Fruit fly (Drosophila melanogaster) Kc167 (cell line): ENCODE data around the gene CG14401.

ENCODE experiments used
- Myc ChIP-seq: fragments of >200 bp; optimal IDR thresholded peaks from 2 replicates; lab custom pipeline; 2017; ENCODE audit warnings: missing external identifiers
- Sin3A ChIP-seq: fragments of >200 bp; optimal IDR thresholded peaks from 2 replicates; lab custom pipeline; 2018; ENCODE audit warnings: missing external identifiers
- h ChIP-seq: fragments of >200 bp; optimal IDR thresholded peaks from 3 replicates; lab custom pipeline; 2018; ENCODE audit warnings: missing external identifiers
- insv ChIP-seq: fragments of >200 bp; optimal IDR thresholded peaks from 3 replicates; lab custom pipeline; 2018; ENCODE audit warnings: missing external identifiers
- psq ChIP-seq: fragments of >200 bp; optimal IDR thresholded peaks from 2 replicates; lab custom pipeline; 2017; ENCODE audit warnings: missing external identifiers
- ttk ChIP-seq: sonication (Bioruptor generic); optimal IDR thresholded peaks from 2 replicates; lab custom pipeline; 2017; ENCODE audit warnings: missing external identifiers

Gene CG14401

DNA sequence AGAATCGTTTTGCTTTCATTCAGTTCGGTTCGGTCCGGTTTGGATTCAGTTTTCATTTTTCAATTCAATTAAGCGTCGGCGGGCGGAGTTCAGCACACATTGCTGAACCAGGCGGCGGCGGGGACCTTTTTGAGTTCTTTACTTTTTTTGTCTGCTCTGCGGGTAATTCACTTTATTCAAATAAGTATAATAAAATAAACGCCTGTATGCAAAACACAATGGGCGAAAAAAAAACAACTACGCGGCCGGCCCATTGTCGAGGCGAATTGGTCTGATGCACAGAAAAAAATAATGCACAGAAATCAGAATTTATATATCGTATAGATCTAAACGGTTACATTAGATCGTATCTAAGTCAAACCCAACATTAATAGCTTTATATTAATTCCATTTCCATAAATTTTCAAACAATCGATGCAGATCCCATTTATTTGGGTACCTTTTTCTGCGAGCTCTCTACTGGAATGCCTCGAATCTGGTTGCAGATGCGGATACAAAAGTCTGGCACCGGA is 43.2 kb downstream of the CG14401 start:
- TF ChIP-seq psq (lab: Kevin White, UChicago), result no peak
- TF ChIP-seq h (lab: Kevin White, UChicago), result no peak
- no peak for TF ChIP-seq insv (lab: Kevin White, UChicago)
- no peak for TF ChIP-seq Sin3A (lab: Kevin White, UChicago)
- TF ChIP-seq ttk, result no peak
- no peak for TF ChIP-seq Myc

- TF ChIP-seq h (lab: Kevin White, UChicago) (no peak), Myc (no peak), insv (lab: Kevin White, UChicago) (no peak), Sin3A (lab: Kevin White, UChicago) (no peak), ttk (no peak), psq (lab: Kevin White, UChicago) (no peak)
Observed at dm6 chr2L:20913528-20913927, 43.9 kb downstream of the CG14401 start.

DNA sequence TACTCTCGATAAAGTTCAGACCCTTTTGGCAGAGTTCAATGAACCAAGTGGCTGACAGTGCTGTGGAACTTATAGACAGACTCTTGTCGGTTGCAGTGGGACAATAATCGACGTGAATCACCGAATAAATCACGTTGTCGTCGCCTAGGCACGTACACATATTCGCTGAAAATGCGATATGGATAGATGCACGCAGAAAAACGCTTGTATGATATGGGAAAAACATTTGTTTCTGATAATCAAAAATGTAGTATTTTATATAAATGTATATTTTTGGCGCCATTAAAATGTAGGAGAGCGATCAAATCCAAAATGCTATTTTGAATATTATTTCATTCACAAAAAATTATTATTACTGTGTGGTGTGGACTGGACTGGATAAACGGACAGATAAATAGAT is 45.6 kb downstream of the CG14401 start:
- TF ChIP-seq h (lab: Kevin White, UChicago) (no peak), psq (lab: Kevin White, UChicago) (no peak), Myc (no peak), insv (lab: Kevin White, UChicago) (no peak), Sin3A (lab: Kevin White, UChicago) (no peak), ttk (no peak)

dm6 chr2L:20916672-20917209 is 47.1 kb downstream of the CG14401 start:
- TF ChIP-seq Myc (no peak), psq (lab: Kevin White, UChicago) (no peak), h (lab: Kevin White, UChicago) (no peak), ttk (no peak), Sin3A (lab: Kevin White, UChicago) (no peak), insv (lab: Kevin White, UChicago) (no peak)

DNA sequence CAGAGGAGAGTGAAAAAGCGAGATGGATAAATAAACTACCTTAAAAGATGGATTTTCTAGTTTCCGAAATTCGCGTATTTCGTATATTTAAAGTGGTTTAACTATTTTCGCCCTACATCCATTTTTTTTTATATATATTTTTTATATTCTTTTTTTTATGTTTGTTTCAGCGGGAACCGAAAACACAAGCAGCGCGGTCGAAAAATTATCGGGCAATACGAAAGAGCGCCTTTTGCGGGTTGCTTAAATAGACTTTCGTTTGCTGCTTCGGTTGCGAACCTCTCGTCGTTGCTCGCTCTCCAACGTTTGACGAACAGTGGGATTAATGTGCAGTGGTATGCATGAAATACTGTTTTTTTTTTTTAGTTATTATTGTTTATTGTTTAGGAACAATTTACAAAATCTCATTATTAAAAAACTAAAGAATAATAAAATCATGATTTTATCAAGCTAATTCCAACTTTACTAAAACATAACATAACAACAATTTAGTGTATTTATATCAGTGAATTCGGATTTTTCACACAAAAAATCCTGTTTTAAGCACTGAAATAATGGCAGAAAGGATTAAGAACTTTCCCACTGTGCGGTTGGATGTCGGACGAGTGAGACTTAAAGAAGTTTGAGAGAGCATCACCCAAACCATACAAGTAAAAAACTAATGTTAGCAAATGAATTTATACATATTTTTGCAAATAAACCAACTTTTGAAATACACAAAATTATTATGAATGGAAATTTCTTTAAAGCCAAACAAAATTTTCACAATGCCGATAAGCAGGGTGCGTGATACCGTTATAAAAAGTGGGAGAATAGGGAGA is 47.8 kb downstream of the CG14401 start:
- TF ChIP-seq psq (lab: Kevin White, UChicago), result no peak
- no peak for TF ChIP-seq Myc
- TF ChIP-seq Sin3A (lab: Kevin White, UChicago), result no peak
- no peak for TF ChIP-seq insv (lab: Kevin White, UChicago)
- TF ChIP-seq ttk, result no peak
- no peak for TF ChIP-seq h (lab: Kevin White, UChicago)

dm6 chr2L:20918056-20918674 is 48.5 kb downstream of the CG14401 start:
- TF ChIP-seq psq (lab: Kevin White, UChicago), result no peak
- no peak for TF ChIP-seq insv (lab: Kevin White, UChicago)
- TF ChIP-seq ttk, result no peak
- TF ChIP-seq h (lab: Kevin White, UChicago), result no peak
- no peak for TF ChIP-seq Sin3A (lab: Kevin White, UChicago)
- no peak for TF ChIP-seq Myc

dm6 chr2L:20918733-20919132 is 49.1 kb downstream of the CG14401 start, which contains the start of the genes CG43739 and sky:
Gene CG43739, minus strand, starts transcription at chr2L:20918931.
Gene sky, minus strand, starts transcription at chr2L:20918931.
- TF ChIP-seq insv (lab: Kevin White, UChicago), result no peak
- TF ChIP-seq Sin3A (lab: Kevin White, UChicago), result no peak
- TF ChIP-seq ttk, result no peak
- no peak for TF ChIP-seq psq (lab: Kevin White, UChicago)
- no peak for TF ChIP-seq Myc
- TF ChIP-seq h (lab: Kevin White, UChicago), result no peak
